Fruit fly (Drosophila melanogaster): ENCODE measurements around the gene CG11723.

DNA sequence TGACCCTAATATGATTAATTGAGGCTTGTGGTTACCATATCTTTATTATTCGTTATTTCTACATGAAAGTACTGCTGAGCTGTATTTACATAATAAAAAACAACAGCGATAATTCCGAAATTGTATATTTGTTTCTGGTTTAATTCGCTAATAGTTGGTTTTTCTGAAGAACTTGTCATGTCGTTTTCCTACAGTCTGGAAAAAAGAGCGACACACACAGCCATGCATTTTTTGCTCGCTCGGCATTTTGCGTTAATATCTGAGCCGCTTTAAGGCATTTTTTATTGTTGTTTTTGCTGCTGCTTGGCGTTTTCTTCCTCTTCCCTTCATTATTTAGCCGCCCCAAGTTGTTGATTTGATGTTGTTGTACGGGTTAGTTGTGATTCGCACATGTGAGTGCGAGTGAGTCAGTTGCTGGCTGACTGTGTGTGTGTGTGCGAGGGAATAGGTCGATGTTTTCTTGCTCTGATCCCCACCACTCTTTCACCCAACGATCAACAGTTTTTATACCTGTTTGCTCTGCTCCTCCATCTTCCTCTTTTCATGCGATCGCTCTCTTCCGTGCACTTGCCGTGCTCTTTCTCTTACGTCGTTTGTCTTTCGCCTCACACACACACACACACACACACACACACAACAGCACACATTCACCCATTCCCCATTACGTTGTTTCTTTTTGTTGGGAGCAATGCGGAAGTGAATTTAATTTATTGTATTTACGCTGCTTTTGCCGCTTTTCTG lies 28.2 kb upstream of the CG11723 start:
- TF ChIP-seq CG4496 (GFP tag; IDR thresholded peaks at IDR 0.05) = peak; percentile 49; the same call in 2 of the 3 replicates
- peak; percentile 19 for TF ChIP-seq Pif1A (GFP tag; optimal IDR thresholded peaks at IDR 0.05)
- TF ChIP-seq D1 (tag; optimal IDR thresholded peaks at IDR 0.05) = no peak
